Worm (Caenorhabditis elegans) whole organism, L3 larva: ENCODE results near the gene H20J04.4.

Source experiments
- R02D3.7 ChIP-seq: fragments of 150-350 bp; optimal IDR thresholded peaks from 2 replicates; lab custom pipeline; 2014; ENCODE audit warnings: missing biosample characterization, missing genetic modification characterization
- ceh-16 ChIP-seq: sonication (generic microtip); optimal IDR thresholded peaks from 2 replicates; lab custom pipeline; 2017; ENCODE audit warnings: missing biosample characterization, missing genetic modification characterization
- ceh-28 ChIP-seq: fragments of 150-350 bp; optimal IDR thresholded peaks from 2 replicates; lab custom pipeline; 2014; ENCODE audit warnings: missing biosample characterization, missing genetic modification reagents, missing genetic modification characterization
- ceh-82 ChIP-seq: fragments of 150-350 bp; optimal IDR thresholded peaks from 2 replicates; lab custom pipeline; 2014; ENCODE audit warnings: missing biosample characterization, missing genetic modification characterization
- daf-12 ChIP-seq: fragments of 150-350 bp; optimal IDR thresholded peaks from 2 replicates; lab custom pipeline; 2014; ENCODE audit warnings: missing biosample characterization, missing genetic modification reagents, missing genetic modification characterization
- egl-27 ChIP-seq: sonication (generic microtip); optimal IDR thresholded peaks from 4 replicates; lab custom pipeline; 2017; ENCODE audit warnings: missing biosample characterization, missing genetic modification reagents, missing genetic modification characterization
- elt-1 ChIP-seq: fragments of 150-350 bp; optimal IDR thresholded peaks from 2 replicates; lab custom pipeline; 2014; ENCODE audit warnings: missing biosample characterization, missing genetic modification characterization
- elt-2 ChIP-seq: sonication (generic microtip); optimal IDR thresholded peaks from 2 replicates; lab custom pipeline; 2016; ENCODE audit warnings: missing genetic modification reagents, mild to moderate bottlenecking, missing genetic modification characterization, missing compliant biosample characterization
- elt-3 ChIP-seq, 3 experiments: fragments of 150-350 bp in 1 of 3; sonication (generic microtip) in 2 of 3; optimal IDR thresholded peaks; 2 replicates in 2 of 3; 4 replicates in 1 of 3; lab custom pipeline; 2014 to 2017; ENCODE audit warnings: missing biosample characterization in 3 of 3, missing genetic modification characterization in 3 of 3
- eor-1 ChIP-seq, 2 experiments: fragments of 150-350 bp; optimal IDR thresholded peaks; 2 replicates each; lab custom pipeline; 2014 to 2018; ENCODE audit warnings: missing biosample characterization in 2 of 2, missing genetic modification characterization in 2 of 2
- fos-1 ChIP-seq: fragments of 150-350 bp; optimal IDR thresholded peaks from 2 replicates; lab custom pipeline; 2014; ENCODE audit warnings: missing biosample characterization, missing genetic modification characterization
- hmg-11 ChIP-seq: sonication (generic microtip); optimal IDR thresholded peaks from 2 replicates; lab custom pipeline; 2016; ENCODE audit warnings: missing genetic modification characterization, missing compliant biosample characterization
- jun-1 ChIP-seq: fragments of 150-350 bp; optimal IDR thresholded peaks from 2 replicates; lab custom pipeline; 2014; ENCODE audit warnings: missing biosample characterization, missing genetic modification reagents, missing genetic modification characterization
- lin-15B ChIP-seq: fragments of 150-350 bp; optimal IDR thresholded peaks from 2 replicates; lab custom pipeline; 2014; ENCODE audit warnings: missing biosample characterization, missing genetic modification characterization
- lsy-12 ChIP-seq: sonication (generic microtip); optimal IDR thresholded peaks from 2 replicates; lab custom pipeline; 2016; ENCODE audit warnings: mild to moderate bottlenecking, missing genetic modification characterization, missing compliant biosample characterization
- mdl-1 ChIP-seq: fragments of 150-350 bp; optimal IDR thresholded peaks from 2 replicates; lab custom pipeline; 2014; ENCODE audit warnings: missing biosample characterization, missing genetic modification characterization
- mml-1 ChIP-seq: fragments of 150-350 bp; sonication (generic microtip); optimal IDR thresholded peaks from 3 replicates; lab custom pipeline; 2014; ENCODE audit warnings: missing biosample characterization, missing genetic modification characterization
- nhr-11 ChIP-seq: fragments of 150-350 bp; optimal IDR thresholded peaks from 2 replicates; lab custom pipeline; 2014; ENCODE audit warnings: missing biosample characterization, missing genetic modification characterization
- nhr-12 ChIP-seq: fragments of 150-350 bp; optimal IDR thresholded peaks from 2 replicates; lab custom pipeline; 2014; ENCODE audit warnings: missing biosample characterization, missing genetic modification characterization
- nhr-23 ChIP-seq: fragments of 150-350 bp; optimal IDR thresholded peaks from 2 replicates; lab custom pipeline; 2014; ENCODE audit warnings: missing biosample characterization, missing genetic modification reagents, missing genetic modification characterization
- nhr-237 ChIP-seq: fragments of 150-350 bp; optimal IDR thresholded peaks from 2 replicates; lab custom pipeline; 2014; ENCODE audit warnings: missing biosample characterization, missing genetic modification characterization
- nhr-25 ChIP-seq: sonication (generic microtip); optimal IDR thresholded peaks from 2 replicates; lab custom pipeline; 2017; ENCODE audit warnings: missing biosample characterization, missing genetic modification characterization
- nhr-28 ChIP-seq: fragments of 150-350 bp; optimal IDR thresholded peaks from 2 replicates; lab custom pipeline; 2014; ENCODE audit warnings: missing biosample characterization, missing genetic modification characterization
- nhr-67 ChIP-seq: fragments of 150-350 bp; optimal IDR thresholded peaks from 2 replicates; lab custom pipeline; 2014; ENCODE audit warnings: missing biosample characterization, missing genetic modification characterization
- nhr-76 ChIP-seq: fragments of 150-350 bp; sonication (generic microtip); optimal IDR thresholded peaks from 5 replicates; lab custom pipeline; 2014; ENCODE audit warnings: missing biosample characterization, missing genetic modification characterization
- pha-4 ChIP-seq: fragments of 150-350 bp; optimal IDR thresholded peaks from 2 replicates; lab custom pipeline; 2014; ENCODE audit warnings: missing biosample characterization, missing genetic modification reagents, missing genetic modification characterization
- skn-1 ChIP-seq: fragments of 150-350 bp; optimal IDR thresholded peaks from 2 replicates; lab custom pipeline; 2014; ENCODE audit warnings: missing biosample characterization, missing genetic modification characterization
- snpc-4 ChIP-seq: fragments of 150-350 bp; optimal IDR thresholded peaks from 2 replicates; lab custom pipeline; 2014; ENCODE audit warnings: missing biosample characterization, missing genetic modification characterization
- tbx-2 ChIP-seq: sonication (generic microtip); optimal IDR thresholded peaks from 2 replicates; lab custom pipeline; 2016; ENCODE audit warnings: mild to moderate bottlenecking, missing genetic modification characterization, missing compliant biosample characterization
- unc-39 ChIP-seq: sonication (generic microtip); optimal IDR thresholded peaks from 4 replicates; lab custom pipeline; 2017; ENCODE audit warnings: missing biosample characterization, missing genetic modification characterization
- ztf-4 ChIP-seq: fragments of 150-350 bp; optimal IDR thresholded peaks from 2 replicates; lab custom pipeline; 2014; ENCODE audit warnings: missing biosample characterization, missing genetic modification characterization

Gene H20J04.4

DNA sequence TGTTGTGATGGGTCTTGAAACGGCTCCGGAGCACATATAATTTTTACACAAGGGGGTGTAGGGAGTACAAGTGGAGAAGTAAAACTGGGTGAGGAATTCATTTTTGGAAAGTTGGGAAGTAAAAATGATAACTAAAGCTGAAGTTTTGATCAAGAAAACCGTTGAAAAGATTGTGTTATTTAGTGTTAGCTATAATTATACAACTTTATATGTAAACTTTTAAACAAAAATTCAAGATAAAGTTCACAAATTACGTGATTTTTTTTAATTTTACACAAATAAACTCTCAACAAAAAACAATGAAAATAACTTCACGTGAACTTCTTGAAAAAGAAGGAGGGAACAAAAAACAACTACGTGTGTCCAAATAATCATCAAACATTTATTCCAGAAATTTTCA, 26.4 kb downstream of the H20J04.4 start, which contains the start of the genes H20J04.7 and H20J04.1:
Gene H20J04.7, minus strand, starts transcription at position 101 of the 400 bp plus-strand sequence.
Gene H20J04.1, plus strand, starts transcription at position 397 of the 400 bp plus-strand sequence.
- TF ChIP-seq eor-1 (tag; optimal IDR thresholded peaks at IDR 0.05; lab: Kevin White, UChicago), result no peak
- no peak for TF ChIP-seq nhr-67 (tag; lab: Kevin White, UChicago)
- no peak for TF ChIP-seq elt-1 (tag; lab: Kevin White, UChicago)
- TF ChIP-seq elt-2, result no peak
- TF ChIP-seq snpc-4 (tag; lab: Kevin White, UChicago), result no peak
- TF ChIP-seq nhr-23, result no peak
- no peak for TF ChIP-seq jun-1
- TF ChIP-seq ceh-28 (tag; lab: Kevin White, UChicago), result no peak
- no peak for TF ChIP-seq nhr-76 (tag; lab: Kevin White, UChicago)

DNA sequence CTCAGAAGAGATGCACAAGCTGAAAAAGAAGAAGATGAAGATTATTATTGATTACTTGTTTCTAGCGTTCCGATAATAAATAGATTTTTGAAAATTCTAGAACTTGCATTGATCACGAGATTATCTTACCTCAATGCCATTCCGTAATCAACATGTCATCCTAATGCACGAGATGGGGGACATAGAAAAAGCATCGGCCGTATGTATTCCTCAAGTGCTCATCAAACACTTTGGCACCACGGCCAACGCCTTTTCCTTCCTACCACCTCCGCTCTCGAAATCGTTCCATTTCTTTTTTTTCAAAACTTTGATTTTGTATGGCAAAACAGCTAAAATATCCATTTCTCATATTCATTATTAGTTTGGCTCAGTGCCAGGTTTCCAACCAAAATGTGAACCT, 29.9 kb downstream of the H20J04.4 start, which contains the start of gene lat-2:
Gene lat-2, plus strand, starts transcription at position 301 of the 400 bp plus-strand sequence.
- TF ChIP-seq nhr-76 (tag; lab: Kevin White, UChicago) (no peak), mml-1 (tag; lab: Kevin White, UChicago) (no peak), lin-15B (tag; lab: Kevin White, UChicago) (no peak), ceh-28 (tag; lab: Kevin White, UChicago) (no peak), elt-2 (no peak), skn-1 (no peak), nhr-237 (tag; lab: Kevin White, UChicago) (no peak)

DNA sequence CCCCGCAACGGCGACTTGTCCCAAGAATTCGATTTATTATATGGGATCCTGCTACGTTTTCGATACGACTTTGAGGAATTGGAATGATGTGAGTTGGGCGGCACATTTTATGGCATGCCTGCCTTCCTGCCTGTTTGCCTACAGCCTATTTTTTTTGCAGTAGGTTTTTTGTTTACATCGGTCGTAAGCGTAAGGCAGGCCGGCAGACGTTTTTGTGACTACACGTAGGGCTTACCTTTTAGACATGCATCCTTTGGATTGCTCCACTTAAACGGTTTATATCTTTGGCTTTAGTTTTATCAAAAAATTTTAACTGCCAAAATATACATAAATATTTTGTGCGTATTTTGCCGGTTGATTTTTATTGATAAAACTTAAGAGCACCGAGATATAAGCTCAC, 30.4 kb downstream of the H20J04.4 start:
- TF ChIP-seq mml-1 (tag; lab: Kevin White, UChicago), result no peak
- no peak for TF ChIP-seq daf-12 (tag; lab: Kevin White, UChicago)
- TF ChIP-seq nhr-11, result no peak
- TF ChIP-seq hmg-11, result no peak
- TF ChIP-seq ceh-28 (tag; lab: Kevin White, UChicago), result no peak
- no peak for TF ChIP-seq nhr-12 (tag; lab: Kevin White, UChicago)
- no peak for TF ChIP-seq eor-1 (tag; optimal IDR thresholded peaks at IDR 0.05; lab: Kevin White, UChicago)
- TF ChIP-seq unc-39 (tag; lab: Kevin White, UChicago), result no peak
- no peak for TF ChIP-seq ceh-16 (tag; lab: Kevin White, UChicago)
- no peak for TF ChIP-seq elt-3 (tag; optimal IDR thresholded peaks at IDR 0.05; lab: Kevin White, UChicago)

DNA sequence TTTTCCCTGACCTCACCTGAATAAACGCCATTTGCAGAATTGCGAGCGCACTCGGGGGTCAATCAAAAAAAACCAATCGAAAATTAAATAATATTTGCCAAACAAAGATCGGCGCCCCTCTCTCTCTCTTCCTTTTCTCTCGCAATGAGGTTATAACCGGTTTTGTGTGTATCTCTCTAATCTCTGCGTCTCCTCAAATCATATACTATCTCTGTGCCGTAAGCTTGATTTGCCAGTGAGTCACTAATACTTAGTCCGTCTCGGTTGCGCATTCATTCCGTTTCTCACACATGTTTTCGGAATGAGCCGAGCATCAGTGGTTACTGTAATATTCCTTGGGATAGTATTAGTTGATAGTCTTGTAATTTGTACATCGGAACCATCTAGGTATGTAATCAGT, 33.3 kb downstream of the H20J04.4 start:
- peak; percentile 41 for TF ChIP-seq pha-4 (tag; lab: Kevin White, UChicago)
- no peak for TF ChIP-seq tbx-2
- peak; percentile 54 for TF ChIP-seq nhr-25 (tag; lab: Kevin White, UChicago)

DNA sequence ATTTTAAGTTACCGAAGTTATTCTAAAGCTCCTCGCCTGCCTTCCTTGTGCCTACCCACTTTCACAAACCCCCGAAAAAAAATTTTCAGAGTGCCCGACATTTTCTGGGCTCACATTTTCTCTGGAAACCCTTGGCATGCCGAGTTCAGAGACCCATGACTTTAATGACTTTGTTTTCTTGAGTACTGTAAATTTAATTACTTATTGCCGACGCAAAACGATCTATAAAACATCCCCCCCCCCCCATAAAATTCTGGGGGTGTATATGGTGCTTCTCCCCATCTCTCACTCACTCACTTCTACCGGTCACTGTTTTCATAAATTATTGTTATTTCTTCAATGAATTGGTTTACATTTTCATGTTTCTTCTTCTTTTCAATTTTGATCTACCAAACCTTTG, 39.1 kb downstream of the H20J04.4 start, which contains the start of gene try-9:
Gene try-9, plus strand, starts transcription at position 301 of the 400 bp plus-strand sequence.
- no peak for TF ChIP-seq unc-39 (tag; lab: Kevin White, UChicago)
- no peak for TF ChIP-seq nhr-28 (tag; lab: Kevin White, UChicago)

DNA sequence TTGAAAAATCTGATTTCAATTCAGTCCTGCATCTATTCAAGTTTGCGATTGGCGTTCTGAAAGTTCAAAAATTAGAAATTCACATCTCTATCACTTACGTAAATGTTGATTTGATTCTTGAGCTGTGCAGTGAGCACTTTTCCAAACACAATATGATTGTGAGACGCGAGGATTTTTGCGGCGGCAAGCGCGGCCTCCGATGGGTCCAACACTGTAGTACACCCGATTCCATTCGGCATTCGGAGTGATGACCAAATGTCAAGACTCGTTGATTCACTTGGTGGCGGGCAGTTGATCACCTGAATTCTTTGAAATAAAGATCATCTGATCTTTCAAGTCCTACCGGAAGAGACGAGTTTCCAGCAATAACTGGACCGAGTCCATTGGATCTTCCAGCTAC, 40.9 kb downstream of the H20J04.4 start:
- TF ChIP-seq fos-1 (tag; lab: Kevin White, UChicago) (no peak), mdl-1 (tag; lab: Kevin White, UChicago) (no peak), egl-27 (tag; lab: Kevin White, UChicago) (no peak), ztf-4 (tag; lab: Kevin White, UChicago) (no peak), unc-39 (tag; lab: Kevin White, UChicago) (no peak), nhr-28 (tag; lab: Kevin White, UChicago) (no peak), hmg-11 (no peak), ceh-82 (tag; lab: Kevin White, UChicago) (no peak), lin-15B (tag; lab: Kevin White, UChicago) (no peak), R02D3.7 (no peak), snpc-4 (tag; lab: Kevin White, UChicago) (no peak), jun-1 (no peak), skn-1 (no peak), lsy-12 (tag; lab: Kevin White, UChicago) (no peak)
